Fruit fly (Drosophila melanogaster) whole organism, pupa: ENCODE measurements around the gene witty.

Experiments used
- CG10348 ChIP-seq: fragments of 200-800 bp; sonication (Bioruptor generic); IDR thresholded peaks from 2 replicates; pipeline ENCODE4 v1.3.6; 2022; ENCODE audit warnings: missing biosample characterization, missing genetic modification characterization
- CG13204 ChIP-seq: fragments of 200-800 bp; sonication (Bioruptor generic); optimal IDR thresholded peaks from 2 replicates; lab custom pipeline; 2018; ENCODE audit warnings: missing biosample characterization, mild to moderate bottlenecking, missing genetic modification characterization, moderate library complexity
- CG15710 ChIP-seq: fragments of 200-800 bp; sonication (Bioruptor generic); optimal IDR thresholded peaks from 2 replicates; lab custom pipeline; 2018; ENCODE audit warnings: missing biosample characterization, mild to moderate bottlenecking, missing genetic modification characterization, moderate library complexity
- CG17806 ChIP-seq: fragments of 200-800 bp; sonication (Bioruptor generic); optimal IDR thresholded peaks from 2 replicates; lab custom pipeline; 2018; ENCODE audit warnings: missing biosample characterization, mild to moderate bottlenecking, missing genetic modification characterization, moderate library complexity
- CG4496 ChIP-seq: fragments of 200-800 bp; sonication (Bioruptor generic); IDR thresholded peaks from 3 replicates; pipeline ENCODE4 v1.3.6; 2022; ENCODE audit warnings: missing biosample characterization, missing genetic modification characterization
- CG9948 ChIP-seq: fragments of 200-800 bp; sonication (Bioruptor generic); optimal IDR thresholded peaks from 2 replicates; lab custom pipeline; 2018; ENCODE audit warnings: missing biosample characterization, mild to moderate bottlenecking, missing genetic modification characterization, moderate library complexity
- D1 ChIP-seq: fragments of 200-800 bp; sonication (Bioruptor generic); optimal IDR thresholded peaks from 2 replicates; lab custom pipeline; 2018; ENCODE audit warnings: missing biosample characterization, mild to moderate bottlenecking, missing genetic modification characterization, moderate library complexity
- EcR ChIP-seq: fragments of 200-800 bp; sonication (Bioruptor generic); optimal IDR thresholded peaks from 3 replicates; lab custom pipeline; 2019; ENCODE audit warnings: missing biosample characterization, missing genetic modification characterization, mild to moderate bottlenecking, moderate library complexity, missing genetic modification reagents
- Ets98B ChIP-seq: fragments of 200-800 bp; sonication (Bioruptor generic); IDR thresholded peaks from 2 replicates; pipeline ENCODE4 v1.3.6; 2022; ENCODE audit warnings: missing biosample characterization, missing genetic modification characterization
- Pif1A ChIP-seq: fragments of 200-800 bp; sonication (Bioruptor generic); optimal IDR thresholded peaks from 3 replicates; lab custom pipeline; 2016; ENCODE audit warnings: missing biosample characterization, missing genetic modification characterization
- Pif1B ChIP-seq: fragments of 200-800 bp; sonication (Bioruptor generic); optimal IDR thresholded peaks from 3 replicates; lab custom pipeline; 2016; ENCODE audit warnings: missing biosample characterization, missing genetic modification characterization
- Snoo ChIP-seq: fragments of 200-800 bp; sonication (Bioruptor generic); optimal IDR thresholded peaks from 3 replicates; lab custom pipeline; 2017; ENCODE audit warnings: missing biosample characterization, mild to moderate bottlenecking, missing genetic modification characterization, inconsistent platforms
- fd96Ca ChIP-seq: fragments of 200-800 bp; sonication (Bioruptor generic); IDR thresholded peaks from 3 replicates; pipeline ENCODE4 v1.3.6; 2022; ENCODE audit warnings: missing biosample characterization, missing genetic modification characterization
- gl ChIP-seq: fragments of 200-800 bp; sonication (Bioruptor generic); optimal IDR thresholded peaks from 2 replicates; lab custom pipeline; 2018; ENCODE audit warnings: missing biosample characterization, mild to moderate bottlenecking, missing genetic modification characterization

DNA sequence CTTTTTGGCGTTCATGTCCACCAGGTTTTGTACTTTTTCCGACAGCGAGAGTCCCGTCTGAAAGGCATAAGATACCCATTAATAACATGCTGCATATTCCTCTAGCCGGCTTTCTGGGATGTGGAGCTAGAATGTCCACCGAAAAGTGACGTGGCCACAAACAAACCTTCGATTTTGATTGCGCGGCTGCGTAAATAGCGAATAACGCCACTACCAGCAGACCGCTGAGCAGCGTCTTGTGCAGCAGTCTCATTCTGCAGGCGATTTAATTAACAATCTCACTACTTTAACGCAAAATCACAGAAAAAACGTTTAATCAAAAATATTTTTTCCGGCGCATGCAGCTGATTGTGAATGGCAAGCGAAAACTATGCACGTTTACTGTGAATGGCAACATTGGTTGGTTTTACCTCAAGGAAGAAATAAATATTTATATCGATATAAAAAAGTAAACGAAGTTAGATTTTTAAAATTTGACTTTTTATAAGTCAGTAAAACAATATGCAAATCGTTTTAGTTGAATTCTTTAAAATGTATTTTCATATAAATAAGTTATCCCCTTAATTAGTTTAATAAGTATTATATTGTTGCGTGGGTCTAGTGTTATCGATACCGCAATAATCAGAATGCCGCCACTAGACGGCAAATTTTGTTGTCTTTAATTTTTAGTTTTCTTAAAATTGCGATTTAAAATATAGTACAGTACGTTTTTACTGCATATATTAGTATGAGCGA is 30.1 kb upstream of the witty start, which contains the start of the genes Ostgamma and Mettl14:
- TF ChIP-seq CG4496 (GFP tag; lab: Robert Waterston, UW) = no peak
- no peak for TF ChIP-seq EcR (GFP tag; lab: Kevin White, UChicago)
- no peak for TF ChIP-seq gl (tag; lab: Kevin White, UChicago)
- no peak for TF ChIP-seq Snoo (tag; lab: Kevin White, UChicago)
- TF ChIP-seq Pif1B (GFP tag; lab: Kevin White, UChicago) = no peak
- no peak for TF ChIP-seq CG9948 (tag; lab: Kevin White, UChicago)
- TF ChIP-seq fd96Ca (GFP tag; lab: Robert Waterston, UW) = no peak
- no peak for TF ChIP-seq CG17806 (tag; lab: Kevin White, UChicago)
- no peak for TF ChIP-seq D1 (tag; lab: Kevin White, UChicago)
- TF ChIP-seq CG15710 = no peak
- TF ChIP-seq Ets98B (GFP tag; lab: Robert Waterston, UW) = no peak
- no peak for TF ChIP-seq Pif1A (GFP tag; lab: Kevin White, UChicago)
- TF ChIP-seq CG10348 (GFP tag; lab: Robert Waterston, UW) = no peak
- no peak for TF ChIP-seq CG13204
